Worm (Caenorhabditis elegans) whole organism, L1 larva: ENCODE measurements around the gene C36B7.1.

Source experiments
- elt-3 ChIP-seq, 6 experiments: fragments of 150-350 bp in 1 of 6; sonication (generic microtip); optimal IDR thresholded peaks; 2 replicates each; lab custom pipeline; 2017 to 2018; ENCODE audit warnings: missing biosample characterization in 6 of 6, missing genetic modification characterization in 6 of 6, inconsistent platforms in 1 of 6
- fos-1 ChIP-seq: fragments of 150-350 bp; optimal IDR thresholded peaks from 2 replicates; lab custom pipeline; 2014; ENCODE audit warnings: missing biosample characterization, missing genetic modification characterization
- jun-1 ChIP-seq: fragments of 150-350 bp; optimal IDR thresholded peaks from 2 replicates; lab custom pipeline; 2014; ENCODE audit warnings: missing biosample characterization, missing genetic modification reagents, missing genetic modification characterization
- lin-15B ChIP-seq: fragments of 150-350 bp; sonication (generic microtip); optimal IDR thresholded peaks from 3 replicates; lab custom pipeline; 2014; ENCODE audit warnings: missing biosample characterization, missing genetic modification characterization
- mab-9 ChIP-seq: fragments of 200-800 bp; sonication (Bioruptor generic); IDR thresholded peaks from 2 replicates; pipeline ENCODE4 v1.3.6; 2022; ENCODE audit warnings: missing genetic modification reagents, missing genetic modification characterization, missing compliant biosample characterization
- nhr-28 ChIP-seq: fragments of 150-350 bp; optimal IDR thresholded peaks from 2 replicates; lab custom pipeline; 2014; ENCODE audit warnings: missing biosample characterization, missing genetic modification characterization
- nhr-77 ChIP-seq: fragments of 150-350 bp; optimal IDR thresholded peaks from 2 replicates; lab custom pipeline; 2014; ENCODE audit warnings: missing biosample characterization, missing genetic modification characterization
- nhr-85 ChIP-seq: sonication (generic microtip); peaks from one replicate; lab custom pipeline; 2016; ENCODE audit warnings: missing genetic modification characterization, inconsistent platforms, missing compliant biosample characterization
- skn-1 ChIP-seq: fragments of 150-350 bp; optimal IDR thresholded peaks from 2 replicates; lab custom pipeline; 2014; ENCODE audit warnings: missing biosample characterization, missing genetic modification characterization
- snpc-4 ChIP-seq: fragments of 150-350 bp; optimal IDR thresholded peaks from 2 replicates; lab custom pipeline; 2014; ENCODE audit warnings: missing biosample characterization, missing genetic modification characterization
- sox-4 ChIP-seq: sonication (generic microtip); optimal IDR thresholded peaks from 2 replicates; lab custom pipeline; 2016; ENCODE audit warnings: missing genetic modification characterization, missing compliant biosample characterization
- sup-37 ChIP-seq: fragments of 200-800 bp; sonication (Bioruptor generic); optimal IDR thresholded peaks from 2 replicates; lab custom pipeline; 2018; ENCODE audit warnings: mild to moderate bottlenecking, missing genetic modification characterization, missing compliant biosample characterization
- zip-4 ChIP-seq: fragments of 200-800 bp; sonication (Bioruptor generic); optimal IDR thresholded peaks from 2 replicates; lab custom pipeline; 2018; ENCODE audit warnings: mild to moderate bottlenecking, missing genetic modification characterization, moderate library complexity, missing compliant biosample characterization

DNA sequence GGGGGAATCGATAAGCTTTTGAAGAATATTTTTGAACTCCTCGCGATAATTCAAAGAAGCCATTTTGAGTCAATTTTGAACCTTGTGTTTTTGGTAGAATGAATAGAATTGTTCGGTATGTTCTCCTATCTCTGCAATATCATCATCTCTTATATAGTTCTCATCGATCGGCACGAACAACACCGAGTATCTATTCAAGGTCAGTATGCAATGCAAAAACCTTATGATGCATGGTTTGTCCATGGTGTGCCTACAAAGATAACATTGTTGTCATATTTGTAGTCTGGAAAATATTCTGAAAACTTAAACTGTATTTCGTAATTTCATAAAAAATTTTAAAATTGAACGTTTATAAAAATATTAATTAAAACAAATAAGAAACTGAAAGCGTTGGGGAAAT lies 30.8 kb downstream of the C36B7.1 start, which contains the start of gene alh-10:
- TF ChIP-seq nhr-85 (tag; lab: Kevin White, UChicago) (peak; percentile 76), nhr-77 (tag; lab: Kevin White, UChicago) (no peak), sox-4 (tag; lab: Kevin White, UChicago) (no peak), nhr-28 (tag; lab: Kevin White, UChicago) (no peak), sup-37 (no peak), zip-4 (GFP tag; lab: Kevin White, UChicago) (no peak), elt-3 (tag; optimal IDR thresholded peaks at IDR 0.05; lab: Kevin White, UChicago) (peak in 3 of 6 experiments; percentile 14 to 57 (median 45)), snpc-4 (tag; lab: Kevin White, UChicago) (no peak), mab-9 (GFP tag; lab: Robert Waterston, UW) (no peak), fos-1 (tag; lab: Kevin White, UChicago) (no peak), jun-1 (tag; lab: Kevin White, UChicago) (no peak), lin-15B (no peak), skn-1 (tag; lab: Kevin White, UChicago) (peak; percentile 62)
